Fruit fly (Drosophila melanogaster): ENCODE data around the gene CG7304.

dm6 chr3L:15662510-15662909 is 17.0 kb upstream of the CG7304 start:
- TF ChIP-seq dsf (GFP tag; optimal IDR thresholded peaks at IDR 0.05; ENCODE audit: borderline replicate concordance) (no peak), CrebA (GFP tag; optimal IDR thresholded peaks at IDR 0.05; ENCODE audit: borderline replicate concordance) (no peak), Hnf4 (GFP tag; optimal IDR thresholded peaks at IDR 0.05) (no peak), lola (GFP tag; optimal IDR thresholded peaks at IDR 0.05) (no peak), Dfd (GFP tag; optimal IDR thresholded peaks at IDR 0.05) (no peak), h (GFP tag; optimal IDR thresholded peaks at IDR 0.05) (no peak), jim (GFP tag; optimal IDR thresholded peaks at IDR 0.05) (no peak), Vsx2 (GFP tag; optimal IDR thresholded peaks at IDR 0.05; ENCODE audit: partially characterized antibody) (no peak)

Measured in whole organism, wandering third instar larva.